Worm (Caenorhabditis elegans) whole organism, midembryonic: ENCODE results near the gene F26F4.5.

Experiments used
- T22C8.4 ChIP-seq: fragments of 200-800 bp; sonication (Bioruptor generic); IDR thresholded peaks from 2 replicates; pipeline ENCODE4 v1.3.6; 2022; ENCODE audit warnings: missing genetic modification characterization, missing compliant biosample characterization
- cog-1 ChIP-seq: sonication (generic microtip); optimal IDR thresholded peaks from 2 replicates; lab custom pipeline; 2016; ENCODE audit warnings: missing genetic modification characterization, missing compliant biosample characterization
- flt-1 ChIP-seq: fragments of 200-800 bp; sonication (Bioruptor generic); IDR thresholded peaks from 2 replicates; pipeline ENCODE4 v1.3.6; 2022; ENCODE audit warnings: missing genetic modification characterization, missing compliant biosample characterization
- klf-2 ChIP-seq: fragments of 200-800 bp; sonication (Bioruptor generic); conservative IDR thresholded peaks from 2 replicates; pipeline ENCODE4 v1.3.6; 2022; ENCODE audit warnings: missing genetic modification reagents, missing genetic modification characterization, missing compliant biosample characterization
- med-1 ChIP-seq: sonication (generic microtip); optimal IDR thresholded peaks from 2 replicates; lab custom pipeline; 2017; ENCODE audit warnings: missing genetic modification characterization, mild to moderate bottlenecking, missing compliant biosample characterization, antibody characterized with exemption, missing genetic modification reagents; ENCODE audit not compliant: insufficient read depth
- ref-1 ChIP-seq: fragments of 200-800 bp; sonication (Bioruptor generic); conservative IDR thresholded peaks from 2 replicates; pipeline ENCODE4 v1.3.6; 2022; ENCODE audit warnings: missing genetic modification reagents, missing genetic modification characterization, missing compliant biosample characterization
- tab-1 ChIP-seq: fragments of 200-800 bp; sonication (Bioruptor generic); IDR thresholded peaks from 2 replicates; pipeline ENCODE4 v1.3.6; 2022; ENCODE audit warnings: missing genetic modification characterization, missing compliant biosample characterization
- ztf-23 ChIP-seq: fragments of 200-800 bp; sonication (Bioruptor generic); IDR thresholded peaks from 2 replicates; pipeline ENCODE4 v1.3.6; 2022; ENCODE audit warnings: missing genetic modification reagents, missing genetic modification characterization, missing compliant biosample characterization
- ztf-29 ChIP-seq: fragments of 200-800 bp; sonication (Bioruptor generic); IDR thresholded peaks from 2 replicates; pipeline ENCODE4 v1.3.6; 2022; ENCODE audit warnings: missing genetic modification reagents, missing genetic modification characterization, missing compliant biosample characterization

The F26F4.5 gene

DNA sequence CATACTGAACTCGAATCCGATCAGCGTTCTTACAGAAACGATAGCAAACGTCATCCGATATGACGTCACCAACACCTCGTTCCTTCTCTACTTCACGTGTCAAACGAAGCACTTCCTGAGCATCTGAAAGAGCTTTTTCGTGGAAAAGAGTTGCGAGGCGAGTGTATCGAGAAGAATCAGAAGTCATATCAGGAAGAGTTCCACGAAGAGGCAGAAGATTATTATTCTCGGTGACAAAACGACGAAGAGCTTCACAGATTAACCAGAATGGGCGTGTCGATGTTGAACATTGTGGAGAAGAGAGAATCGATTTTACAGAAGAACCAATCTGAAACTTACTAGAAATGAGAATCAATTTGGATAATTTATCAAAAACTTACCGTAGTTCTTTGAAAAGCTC, 27.9 kb upstream of the F26F4.5 start:
- no peak for TF ChIP-seq ztf-29 (GFP tag; lab: Robert Waterston, UW)

DNA sequence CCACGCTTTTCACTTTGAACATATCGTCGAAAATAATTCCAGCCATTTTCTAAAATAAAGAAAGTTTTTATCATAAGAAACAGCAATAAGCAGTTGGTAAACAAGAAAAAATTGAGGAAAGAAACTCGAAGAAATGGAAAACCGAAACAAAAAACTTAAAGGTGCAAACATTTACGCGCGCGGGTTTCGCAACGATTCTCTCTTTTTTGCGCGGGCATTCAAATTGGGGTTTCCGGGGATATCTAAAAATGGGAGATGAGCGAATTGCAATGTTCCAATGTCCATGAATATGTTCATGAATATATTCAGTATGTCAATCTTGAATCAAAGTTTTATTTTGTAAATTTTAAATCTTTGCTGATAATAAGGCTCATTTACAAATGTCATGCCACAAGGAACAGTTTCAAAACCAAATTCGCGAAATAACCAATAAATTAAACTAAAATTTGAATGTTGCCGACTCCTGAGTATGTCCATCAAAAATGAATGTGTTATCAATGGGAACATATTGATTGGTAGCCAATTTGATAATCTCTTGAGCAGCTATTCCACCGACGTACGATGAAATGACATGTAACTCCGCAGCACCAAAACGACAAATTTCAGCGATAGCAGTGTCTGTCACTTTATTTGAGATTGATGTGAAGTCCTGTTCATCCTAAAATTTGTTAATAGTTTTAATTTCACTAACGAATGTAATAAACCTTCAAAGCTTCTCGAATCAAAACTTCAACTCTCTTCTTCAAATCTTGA, 27.1 kb upstream of the F26F4.5 start, which contains the start of gene rpb-8:
Gene rpb-8, minus strand, starts transcription at position 49 of the 753 bp plus-strand sequence.
- no peak for TF ChIP-seq klf-2 (GFP tag; lab: Robert Waterston, UW)
- TF ChIP-seq med-1 (GFP tag; lab: Kevin White, UChicago), result no peak

DNA sequence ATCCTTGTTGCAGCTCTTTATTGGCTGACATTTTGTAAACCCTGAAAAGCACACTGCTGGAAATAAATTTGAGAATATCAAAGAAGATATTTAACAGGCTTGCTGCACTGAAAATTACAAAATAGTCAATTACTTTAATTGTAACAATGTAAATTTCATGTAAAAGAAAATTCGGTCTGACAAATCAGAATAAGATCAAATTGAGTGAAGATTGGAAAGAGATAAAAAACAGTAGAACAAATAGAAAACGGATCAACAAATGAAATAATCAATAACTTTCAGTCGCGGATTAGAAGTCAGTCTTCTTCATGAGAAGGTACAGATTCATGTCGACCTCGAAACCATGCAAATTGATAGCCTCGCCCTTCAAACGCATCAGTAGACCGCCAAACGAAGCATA, 26.0 kb upstream of the F26F4.5 start, which contains the start of gene rars-1:
Gene rars-1, minus strand, starts transcription at position 101 of the 400 bp plus-strand sequence.
- TF ChIP-seq ztf-29 (GFP tag; lab: Robert Waterston, UW) (no peak), ztf-23 (no peak), flt-1 (no peak), med-1 (GFP tag; lab: Kevin White, UChicago) (no peak), tab-1 (GFP tag; lab: Robert Waterston, UW) (no peak), cog-1 (tag; lab: Kevin White, UChicago) (no peak), ref-1 (GFP tag; lab: Robert Waterston, UW) (no peak), klf-2 (GFP tag; lab: Robert Waterston, UW) (no peak), T22C8.4 (GFP tag; lab: Robert Waterston, UW) (no peak)

DNA sequence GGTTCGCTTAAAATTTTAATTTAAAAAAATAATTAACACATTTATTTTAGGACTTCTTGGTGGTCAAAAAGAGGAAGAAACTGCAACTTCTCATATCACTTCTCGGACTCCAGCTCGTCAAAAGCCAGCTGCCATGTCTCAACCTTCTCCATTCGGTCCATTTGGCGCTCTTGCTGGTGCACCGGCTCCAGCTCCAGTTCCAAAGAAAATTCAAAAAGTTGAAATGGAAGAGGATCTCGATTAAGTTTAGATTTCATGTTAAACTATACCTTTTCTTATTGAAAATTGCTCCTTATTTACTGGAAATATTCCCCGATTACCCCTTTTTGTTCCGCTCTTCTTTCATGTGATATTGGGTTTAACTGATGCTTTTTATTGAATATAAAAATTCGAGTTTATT, 22.7 kb upstream of the F26F4.5 start:
- TF ChIP-seq klf-2 (GFP tag; lab: Robert Waterston, UW) (no peak), ref-1 (GFP tag; lab: Robert Waterston, UW) (no peak), ztf-23 (no peak), cog-1 (tag; lab: Kevin White, UChicago) (no peak), med-1 (GFP tag; lab: Kevin White, UChicago) (no peak), tab-1 (GFP tag; lab: Robert Waterston, UW) (no peak), ztf-29 (GFP tag; lab: Robert Waterston, UW) (no peak), T22C8.4 (GFP tag; lab: Robert Waterston, UW) (no peak), flt-1 (no peak)

DNA sequence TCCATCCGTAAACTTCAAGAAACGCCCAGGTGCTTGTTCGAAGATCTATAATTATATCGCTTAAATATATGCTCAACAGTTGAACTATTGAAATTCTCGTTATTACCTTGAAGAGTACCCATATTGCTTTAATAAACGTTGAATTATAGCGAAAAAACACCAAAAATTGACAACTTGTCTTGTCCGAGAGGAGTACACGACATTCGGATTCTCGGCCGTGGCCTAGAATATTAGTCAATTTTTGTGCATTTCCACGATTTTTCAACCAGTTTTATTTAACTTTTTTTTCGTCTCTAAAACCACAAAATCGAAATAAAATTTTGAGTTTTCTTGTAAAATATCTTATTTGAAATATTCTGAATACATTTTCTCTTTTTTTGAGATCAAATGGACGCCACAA, 21.3 kb upstream of the F26F4.5 start, which contains the start of the genes F26F4.9 and cee-1:
Gene F26F4.9, minus strand, starts transcription at position 205 of the 400 bp plus-strand sequence.
Gene cee-1, plus strand, starts transcription at position 383 of the 400 bp plus-strand sequence.
- TF ChIP-seq ztf-23, result no peak
- no peak for TF ChIP-seq T22C8.4 (GFP tag; lab: Robert Waterston, UW)
- TF ChIP-seq klf-2 (GFP tag; lab: Robert Waterston, UW), result no peak
- TF ChIP-seq cog-1 (tag; lab: Kevin White, UChicago), result peak; percentile 36
- no peak for TF ChIP-seq med-1 (GFP tag; lab: Kevin White, UChicago)

DNA sequence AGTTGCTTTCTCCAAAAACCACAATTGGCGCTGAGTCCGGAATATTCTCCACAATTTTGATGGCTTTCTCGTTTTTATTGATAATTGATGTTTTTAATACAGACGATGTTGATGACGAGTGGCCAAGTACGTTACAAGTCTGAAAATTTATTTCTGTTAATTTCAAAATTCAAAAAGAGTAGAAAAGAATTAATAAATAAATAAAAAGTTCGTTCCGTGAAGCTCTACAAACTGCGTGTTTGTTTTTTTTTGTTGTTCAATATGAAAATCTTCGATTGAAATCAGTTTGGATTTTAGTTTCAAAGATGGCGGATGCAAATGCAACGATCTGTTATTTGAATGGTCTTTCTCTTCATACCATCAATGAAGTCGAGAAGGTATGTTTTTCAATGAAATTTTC, 19.9 kb upstream of the F26F4.5 start, which contains the start of gene F26F4.2:
Gene F26F4.2, plus strand, starts transcription at position 301 of the 400 bp plus-strand sequence.
- TF ChIP-seq tab-1 (GFP tag; lab: Robert Waterston, UW) (no peak), med-1 (GFP tag; lab: Kevin White, UChicago) (no peak), ztf-29 (GFP tag; lab: Robert Waterston, UW) (no peak), T22C8.4 (GFP tag; lab: Robert Waterston, UW) (no peak), ztf-23 (no peak), flt-1 (no peak), ref-1 (GFP tag; lab: Robert Waterston, UW) (no peak), cog-1 (tag; lab: Kevin White, UChicago) (no peak), klf-2 (GFP tag; lab: Robert Waterston, UW) (no peak)

DNA sequence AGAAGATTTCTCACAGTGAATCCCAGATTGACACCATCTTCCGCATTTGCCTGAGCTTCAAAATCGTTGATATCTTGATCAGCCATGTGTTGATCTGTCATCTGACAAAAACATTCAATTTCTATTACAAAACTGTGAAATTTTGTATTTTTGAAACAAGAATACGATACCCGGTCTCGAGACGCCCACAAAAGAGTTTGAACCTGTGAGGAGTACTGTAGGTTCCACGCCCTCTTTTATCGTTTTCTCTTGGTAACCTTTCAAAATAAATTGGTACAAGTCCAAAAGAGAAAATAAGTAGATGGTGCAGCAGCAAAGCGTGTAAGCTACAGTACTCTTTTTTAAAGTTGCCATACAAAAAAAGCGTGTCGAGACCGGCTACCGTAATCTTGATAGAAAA, 18.9 kb upstream of the F26F4.5 start, which contains the start of gene F26F4.12:
Gene F26F4.12, minus strand, starts transcription at position 101 of the 400 bp plus-strand sequence.
- TF ChIP-seq ref-1 (GFP tag; lab: Robert Waterston, UW) (no peak), klf-2 (GFP tag; lab: Robert Waterston, UW) (no peak), ztf-29 (GFP tag; lab: Robert Waterston, UW) (no peak), tab-1 (GFP tag; lab: Robert Waterston, UW) (no peak), med-1 (GFP tag; lab: Kevin White, UChicago) (no peak), ztf-23 (no peak), T22C8.4 (GFP tag; lab: Robert Waterston, UW) (no peak), cog-1 (tag; lab: Kevin White, UChicago) (no peak), flt-1 (no peak)

DNA sequence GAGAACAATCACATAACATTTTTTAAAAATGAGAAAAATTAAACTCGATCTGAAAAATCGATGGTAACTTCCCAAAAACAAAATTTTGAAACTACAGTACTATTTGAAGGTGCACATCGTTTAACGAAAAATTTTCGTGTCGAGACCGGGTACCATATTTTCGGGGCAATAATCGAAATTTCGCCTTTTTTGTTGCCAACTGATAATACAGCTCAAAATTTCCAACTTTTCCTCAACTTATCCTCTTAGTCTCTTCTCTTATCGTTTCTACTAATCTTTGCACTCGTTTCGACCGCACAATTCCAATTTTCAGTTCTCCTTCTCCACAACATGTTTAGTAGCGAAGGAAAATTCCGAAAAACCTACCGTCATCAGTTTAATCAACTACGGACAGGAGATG, 15.8 kb upstream of the F26F4.5 start, which contains the start of gene rom-1:
Gene rom-1, plus strand, starts transcription at position 301 of the 400 bp plus-strand sequence.
- TF ChIP-seq cog-1 (tag; lab: Kevin White, UChicago) (no peak), med-1 (GFP tag; lab: Kevin White, UChicago) (no peak), flt-1 (no peak), tab-1 (GFP tag; lab: Robert Waterston, UW) (no peak), klf-2 (GFP tag; lab: Robert Waterston, UW) (no peak), ref-1 (GFP tag; lab: Robert Waterston, UW) (no peak), ztf-23 (no peak), T22C8.4 (GFP tag; lab: Robert Waterston, UW) (no peak), ztf-29 (GFP tag; lab: Robert Waterston, UW) (no peak)

DNA sequence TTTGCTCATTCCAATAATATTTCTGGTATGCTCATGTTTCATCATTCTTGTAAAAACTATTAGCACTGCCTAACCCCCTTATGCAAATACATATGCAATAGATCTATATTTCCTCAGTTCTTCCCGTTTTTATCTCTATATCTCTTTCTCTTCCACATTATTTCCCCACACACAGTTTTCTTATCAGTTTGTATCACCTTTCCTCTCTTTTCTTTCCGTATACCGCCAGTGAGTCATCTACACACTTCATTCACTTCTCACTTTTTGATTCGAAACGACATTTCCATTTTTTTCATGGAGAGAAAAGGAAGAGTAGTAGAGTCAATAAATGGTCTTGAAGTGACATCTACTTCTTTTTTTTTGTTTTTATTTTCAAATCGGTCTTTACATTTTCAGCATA, 15.3 kb upstream of the F26F4.5 start:
- TF ChIP-seq T22C8.4 (GFP tag; lab: Robert Waterston, UW) (no peak), klf-2 (GFP tag; lab: Robert Waterston, UW) (no peak), flt-1 (no peak), tab-1 (GFP tag; lab: Robert Waterston, UW) (no peak), med-1 (GFP tag; lab: Kevin White, UChicago) (no peak), ref-1 (GFP tag; lab: Robert Waterston, UW) (no peak), cog-1 (tag; lab: Kevin White, UChicago) (no peak), ztf-23 (no peak), ztf-29 (GFP tag; lab: Robert Waterston, UW) (no peak)
